Fruit fly (Drosophila melanogaster): ENCODE results near the gene CG2218.

The CG2218 gene

DNA sequence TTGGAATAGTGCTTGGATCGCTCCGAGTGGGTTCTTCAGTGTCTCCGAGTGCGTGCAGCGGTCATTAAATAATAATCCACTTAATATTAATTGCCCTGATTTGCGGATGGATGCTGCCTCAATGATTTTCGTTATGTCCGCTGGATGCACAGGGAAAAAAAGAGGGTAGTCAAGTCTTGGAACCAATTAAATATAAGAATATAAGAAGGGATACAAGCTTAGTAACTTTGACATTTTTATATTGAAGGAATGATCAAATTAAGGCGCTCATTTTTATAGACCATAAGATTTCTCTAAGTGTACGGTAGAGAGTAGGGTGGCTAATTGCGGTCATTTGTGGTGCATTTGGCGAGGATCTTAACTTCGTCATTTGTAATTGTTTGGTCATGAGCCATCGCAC lies 36.1 kb downstream of the CG2218 start (continued):
- TF ChIP-seq Dbx (GFP tag; IDR thresholded peaks at IDR 0.05) = no peak
- TF ChIP-seq CG10979 (tag; optimal IDR thresholded peaks at IDR 0.05) = peak; percentile 38
- TF ChIP-seq ara (GFP tag; IDR thresholded peaks at IDR 0.05) = peak; percentile 34; the same call in 1 of the 2 replicates
- no peak for TF ChIP-seq Jarid2 (GFP tag; optimal IDR thresholded peaks at IDR 0.05)
- TF ChIP-seq MTF-1 (GFP tag; optimal IDR thresholded peaks at IDR 0.05; ENCODE audit: borderline replicate concordance) = no peak
- TF ChIP-seq CG11093 (GFP tag; IDR thresholded peaks at IDR 0.05) = no peak
- TF ChIP-seq CG4404 (GFP tag; IDR thresholded peaks at IDR 0.05) = no peak
- peak in 1 of 3 experiments; percentile 2 for TF ChIP-seq lola (GFP tag; optimal IDR thresholded peaks at IDR 0.05)
- TF ChIP-seq CG30403 (GFP tag; optimal IDR thresholded peaks at IDR 0.05) = peak; percentile 7
- TF ChIP-seq Sox102F (GFP tag; optimal IDR thresholded peaks at IDR 0.05) = peak; percentile 15
- peak; percentile 32 for TF ChIP-seq CG18262 (tag; optimal IDR thresholded peaks at IDR 0.05)
- no peak for TF ChIP-seq prd (optimal IDR thresholded peaks at IDR 0.05)
- TF ChIP-seq prd (GFP tag; IDR thresholded peaks at IDR 0.05) = peak; percentile 64; the same call in 2 of the 3 replicates
- peak; percentile 6 for TF ChIP-seq CG18599 (GFP tag; optimal IDR thresholded peaks at IDR 0.05)
- peak; percentile 30 for TF ChIP-seq phol (tag; optimal IDR thresholded peaks at IDR 0.05)
- peak; percentile 29 for TF ChIP-seq CG7839 (tag; optimal IDR thresholded peaks at IDR 0.05)
- TF ChIP-seq eve (GFP tag; optimal IDR thresholded peaks at IDR 0.05) = peak in 1 of 2 experiments; percentile 45
- peak; percentile 1 for TF ChIP-seq trem (tag; optimal IDR thresholded peaks at IDR 0.05)
- no peak for TF ChIP-seq CG14710 (tag; optimal IDR thresholded peaks at IDR 0.05)
- TF ChIP-seq CG7556 (GFP tag; optimal IDR thresholded peaks at IDR 0.05) = no peak
- TF ChIP-seq ap (GFP tag; IDR thresholded peaks at IDR 0.05) = no peak
- no peak for TF ChIP-seq CTCF (GFP tag; optimal IDR thresholded peaks at IDR 0.05)
- TF ChIP-seq BEAF-32 (GFP tag; optimal IDR thresholded peaks at IDR 0.05) = no peak
- peak; percentile 32 for TF ChIP-seq CG2712 (tag; optimal IDR thresholded peaks at IDR 0.05)
- TF ChIP-seq Atf-2 (GFP tag; optimal IDR thresholded peaks at IDR 0.05) = no peak
- TF ChIP-seq dan (GFP tag; IDR thresholded peaks at IDR 0.05) = no peak
- TF ChIP-seq Sox100B (GFP tag; optimal IDR thresholded peaks at IDR 0.05) = no peak
- TF ChIP-seq Abd-B (GFP tag; optimal IDR thresholded peaks at IDR 0.05) = no peak
- no peak for TF ChIP-seq Hey (tag; optimal IDR thresholded peaks at IDR 0.05)
- TF ChIP-seq CG8765 (GFP tag; IDR thresholded peaks at IDR 0.05) = no peak
- TF ChIP-seq twi (tag; optimal IDR thresholded peaks at IDR 0.05) = no peak
- TF ChIP-seq Side (GFP tag; optimal IDR thresholded peaks at IDR 0.05) = no peak
- no peak for TF ChIP-seq crc (GFP tag; optimal IDR thresholded peaks at IDR 0.05)

- TF ChIP-seq ewg (GFP tag; optimal IDR thresholded peaks at IDR 0.05) (no peak), grn (GFP tag; optimal IDR thresholded peaks at IDR 0.05) (peak; percentile 52), hb (GFP tag; IDR thresholded peaks at IDR 0.05; ENCODE audit: partially characterized antibody) (no peak), Mrtf (GFP tag; IDR thresholded peaks at IDR 0.05) (no peak), CG13894 (tag; optimal IDR thresholded peaks at IDR 0.05) (no peak), CG4730 (GFP tag; IDR thresholded peaks at IDR 0.05) (no peak), Dref (GFP tag; IDR thresholded peaks at IDR 0.05) (0 out of 2 replicates have a peak, but pooled peaks have one; percentile 8), CHES-1-like (GFP tag; optimal IDR thresholded peaks at IDR 0.05) (no peak), Mad (GFP tag; optimal IDR thresholded peaks at IDR 0.05) (no peak), Pdp1 (GFP tag; optimal IDR thresholded peaks at IDR 0.05) (peak in 1 of 2 experiments; percentile 31), ro (GFP tag; IDR thresholded peaks at IDR 0.05) (no peak), gcm (GFP tag; optimal IDR thresholded peaks at IDR 0.05) (no peak), MTF-1 (GFP tag; optimal IDR thresholded peaks at IDR 0.05; ENCODE audit: borderline replicate concordance) (peak; percentile 71), fu2 (GFP tag; optimal IDR thresholded peaks at IDR 0.05) (no peak), CG4404 (GFP tag; IDR thresholded peaks at IDR 0.05) (no peak), stwl (tag; optimal IDR thresholded peaks at IDR 0.05) (no peak), Atf6 (GFP tag; IDR thresholded peaks at IDR 0.05) (no peak), klu (GFP tag; IDR thresholded peaks at IDR 0.05) (no peak), Hey (tag; optimal IDR thresholded peaks at IDR 0.05) (no peak), phol (tag; optimal IDR thresholded peaks at IDR 0.05) (peak; percentile 24), fd96Cb (tag; optimal IDR thresholded peaks at IDR 0.05) (no peak), CG15514 (GFP tag; optimal IDR thresholded peaks at IDR 0.05) (peak; percentile 35), Vsx1 (GFP tag; optimal IDR thresholded peaks at IDR 0.05) (no peak)
Observed at dm6 chr3R:30391098-30391497, 37.0 kb downstream of the CG2218 start.
